Worm (Caenorhabditis elegans) whole organism, young adult: ENCODE data around the gene T13A10.1.

Source experiments
- B0019.2 ChIP-seq: fragments of 200-800 bp; sonication (Bioruptor generic); conservative IDR thresholded peaks from 2 replicates; pipeline ENCODE4 v1.3.6; 2022; ENCODE audit warnings: missing genetic modification reagents, missing genetic modification characterization, missing compliant biosample characterization
- C06A6.2 ChIP-seq: fragments of 200-800 bp; sonication (Bioruptor generic); conservative IDR thresholded peaks from 2 replicates; pipeline ENCODE4 v1.3.6; 2022; ENCODE audit warnings: missing genetic modification characterization, missing compliant biosample characterization
- F23B12.7 ChIP-seq: sonication (generic microtip); optimal IDR thresholded peaks from 2 replicates; lab custom pipeline; 2017; ENCODE audit warnings: missing genetic modification characterization, mild to moderate bottlenecking, missing compliant biosample characterization, antibody characterized with exemption, moderate library complexity; ENCODE audit not compliant: insufficient read depth
- F37B4.10 ChIP-seq: fragments of 200-800 bp; sonication (Bioruptor generic); IDR thresholded peaks from 2 replicates; pipeline ENCODE4 v1.3.6; 2022; ENCODE audit warnings: missing genetic modification characterization, missing compliant biosample characterization
- F52B5.7 ChIP-seq: sonication (generic microtip); optimal IDR thresholded peaks from 2 replicates; lab custom pipeline; 2016; ENCODE audit warnings: mild to moderate bottlenecking, missing genetic modification characterization, missing compliant biosample characterization
- F57A8.1 ChIP-seq: fragments of 200-800 bp; sonication (Bioruptor generic); optimal IDR thresholded peaks from 2 replicates; lab custom pipeline; 2018; ENCODE audit warnings: mild to moderate bottlenecking, missing genetic modification characterization, moderate library complexity, missing compliant biosample characterization
- F57C9.4 ChIP-seq: sonication (generic microtip); optimal IDR thresholded peaks from 2 replicates; lab custom pipeline; 2017; ENCODE audit warnings: mild to moderate bottlenecking, missing genetic modification characterization, missing compliant biosample characterization
- Y79H2A.3 ChIP-seq: fragments of 200-800 bp; sonication (Bioruptor generic); conservative IDR thresholded peaks from 2 replicates; pipeline ENCODE4 v1.3.6; 2022; ENCODE audit warnings: missing genetic modification reagents, missing genetic modification characterization, missing compliant biosample characterization
- akir-1 ChIP-seq: fragments of 200-800 bp; sonication (Bioruptor generic); optimal IDR thresholded peaks from 2 replicates; lab custom pipeline; 2018; ENCODE audit warnings: mild to moderate bottlenecking, missing genetic modification characterization, moderate library complexity, missing compliant biosample characterization
- ama-1 ChIP-seq, 3 experiments: fragments of 150-350 bp in 1 of 3; sonication (generic microtip) in 2 of 3; optimal IDR thresholded peaks; 2 replicates each; lab custom pipeline; 2014 to 2018; ENCODE audit warnings: missing biosample characterization in 2 of 3, missing genetic modification characterization in 2 of 3, missing genetic modification reagents in 2 of 3
- atf-7 ChIP-seq: sonication (generic microtip); optimal IDR thresholded peaks from 2 replicates; lab custom pipeline; 2017; ENCODE audit warnings: mild to moderate bottlenecking, missing genetic modification characterization, missing compliant biosample characterization
- attf-3 ChIP-seq: fragments of 200-800 bp; sonication (Bioruptor generic); conservative IDR thresholded peaks from 2 replicates; pipeline ENCODE4 v1.3.6; 2022; ENCODE audit warnings: missing genetic modification reagents, missing genetic modification characterization, missing compliant biosample characterization
- cebp-1 ChIP-seq, 2 experiments: fragments of 200-800 bp in 1 of 2; sonication (Bioruptor generic) in 1 of 2; sonication (generic microtip) in 1 of 2; IDR thresholded peaks in 1 of 2; optimal IDR thresholded peaks in 1 of 2; 2 replicates each; pipeline versions ENCODE4 v1.3.6 to Lab custom; 2017 to 2022; ENCODE audit warnings: missing compliant biosample characterization in 2 of 2, missing genetic modification characterization in 2 of 2, mild to moderate bottlenecking in 1 of 2, missing genetic modification reagents in 1 of 2, moderate library complexity in 1 of 2
- cebp-2 ChIP-seq: fragments of 200-800 bp; sonication (Bioruptor generic); IDR thresholded peaks from 2 replicates; pipeline ENCODE4 v1.3.6; 2022; ENCODE audit warnings: missing genetic modification characterization, missing compliant biosample characterization
- ceh-40 ChIP-seq: fragments of 200-800 bp; sonication (Bioruptor generic); IDR thresholded peaks from 2 replicates; pipeline ENCODE4 v1.3.6; 2022; ENCODE audit warnings: missing genetic modification characterization, missing compliant biosample characterization
- ceh-79 ChIP-seq: sonication (generic microtip); optimal IDR thresholded peaks from 2 replicates; lab custom pipeline; 2017; ENCODE audit warnings: mild to moderate bottlenecking, missing genetic modification characterization, missing compliant biosample characterization
- die-1 ChIP-seq: sonication (generic microtip); optimal IDR thresholded peaks from 2 replicates; lab custom pipeline; 2016; ENCODE audit warnings: missing genotype, mild to moderate bottlenecking, missing genetic modification characterization, missing compliant biosample characterization
- dpff-1 ChIP-seq: sonication (generic microtip); optimal IDR thresholded peaks from 2 replicates; lab custom pipeline; 2017; ENCODE audit warnings: mild to moderate bottlenecking, missing genetic modification characterization, missing compliant biosample characterization
- dpl-1 ChIP-seq: fragments of 150-350 bp; optimal IDR thresholded peaks from 2 replicates; lab custom pipeline; 2014; ENCODE audit warnings: missing biosample characterization, missing genetic modification reagents, missing genetic modification characterization
- ets-4 ChIP-seq: fragments of 200-800 bp; sonication (Bioruptor generic); optimal IDR thresholded peaks from 2 replicates; lab custom pipeline; 2018; ENCODE audit warnings: mild to moderate bottlenecking, missing genetic modification characterization, missing compliant biosample characterization
- hlh-26 ChIP-seq: fragments of 200-800 bp; sonication (Bioruptor generic); conservative IDR thresholded peaks from 2 replicates; pipeline ENCODE4 v1.3.6; 2022; ENCODE audit warnings: missing genetic modification reagents, missing genetic modification characterization, missing compliant biosample characterization
- hsf-1 ChIP-seq: fragments of 200-800 bp; sonication (Bioruptor generic); IDR thresholded peaks from 2 replicates; pipeline ENCODE4 v1.3.6; 2022; ENCODE audit warnings: missing genetic modification reagents, missing genetic modification characterization, missing compliant biosample characterization
- let-526 ChIP-seq: fragments of 200-800 bp; sonication (Bioruptor generic); IDR thresholded peaks from 2 replicates; pipeline ENCODE4 v1.3.6; 2022; ENCODE audit warnings: missing genetic modification reagents, missing genetic modification characterization, missing compliant biosample characterization
- lin-40 ChIP-seq: sonication (generic microtip); optimal IDR thresholded peaks from 2 replicates; lab custom pipeline; 2016; ENCODE audit warnings: missing genetic modification characterization, mild to moderate bottlenecking, missing compliant biosample characterization, missing genotype, missing genetic modification reagents
- lin-54 ChIP-seq: fragments of 200-800 bp; sonication (Bioruptor generic); optimal IDR thresholded peaks from 2 replicates; lab custom pipeline; 2018; ENCODE audit warnings: mild to moderate bottlenecking, missing genetic modification characterization, missing compliant biosample characterization
- lir-1 ChIP-seq: fragments of 200-800 bp; sonication (Bioruptor generic); conservative IDR thresholded peaks from 2 replicates; pipeline ENCODE4 v1.3.6; 2022; ENCODE audit warnings: missing genetic modification reagents, missing genetic modification characterization, missing compliant biosample characterization
- lsy-27 ChIP-seq: sonication (generic microtip); optimal IDR thresholded peaks from 2 replicates; lab custom pipeline; 2017; ENCODE audit warnings: missing genetic modification characterization, mild to moderate bottlenecking, missing compliant biosample characterization, antibody characterized with exemption, missing genotype, borderline replicate concordance; ENCODE audit not compliant: insufficient read depth
- madf-10 ChIP-seq: sonication (generic microtip); optimal IDR thresholded peaks from 2 replicates; lab custom pipeline; 2016; ENCODE audit warnings: mild to moderate bottlenecking, missing genetic modification characterization, missing compliant biosample characterization
- madf-3 ChIP-seq: fragments of 200-800 bp; sonication (Bioruptor generic); IDR thresholded peaks from 2 replicates; pipeline ENCODE4 v1.3.6; 2022; ENCODE audit warnings: missing genetic modification reagents, missing genetic modification characterization, missing compliant biosample characterization
- nhr-90 ChIP-seq: sonication (generic microtip); optimal IDR thresholded peaks from 2 replicates; lab custom pipeline; 2016; ENCODE audit warnings: missing genotype, mild to moderate bottlenecking, missing genetic modification characterization, missing compliant biosample characterization
- rcor-1 ChIP-seq: fragments of 200-800 bp; sonication (Bioruptor generic); IDR thresholded peaks from 2 replicates; pipeline ENCODE4 v1.3.6; 2022; ENCODE audit warnings: missing genetic modification reagents, missing genetic modification characterization, missing compliant biosample characterization
- sea-2 ChIP-seq: fragments of 200-800 bp; sonication (Bioruptor generic); IDR thresholded peaks from 2 replicates; pipeline ENCODE4 v1.3.6; 2022; ENCODE audit warnings: missing genetic modification characterization, missing compliant biosample characterization
- snpc-3.4 ChIP-seq: sonication (generic microtip); optimal IDR thresholded peaks from 2 replicates; lab custom pipeline; 2017; ENCODE audit warnings: missing genetic modification characterization, mild to moderate bottlenecking, missing compliant biosample characterization, antibody characterized with exemption, moderate library complexity, missing genotype, missing genetic modification reagents
- tbx-9 ChIP-seq: sonication (generic microtip); optimal IDR thresholded peaks from 2 replicates; lab custom pipeline; 2016; ENCODE audit warnings: borderline replicate concordance, missing genetic modification characterization, inconsistent platforms, missing compliant biosample characterization
- ztf-22 ChIP-seq: fragments of 200-800 bp; sonication (Bioruptor generic); optimal IDR thresholded peaks from 2 replicates; lab custom pipeline; 2018; ENCODE audit warnings: mild to moderate bottlenecking, missing genetic modification characterization, moderate library complexity, missing compliant biosample characterization
- ztf-26 ChIP-seq: sonication (generic microtip); optimal IDR thresholded peaks from 2 replicates; lab custom pipeline; 2017; ENCODE audit warnings: missing genetic modification characterization, missing compliant biosample characterization
- ztf-28 ChIP-seq: fragments of 200-800 bp; sonication (Bioruptor generic); IDR thresholded peaks from 2 replicates; pipeline ENCODE4 v1.3.6; 2022; ENCODE audit warnings: missing genetic modification reagents, missing genetic modification characterization, missing compliant biosample characterization

Gene T13A10.1

DNA sequence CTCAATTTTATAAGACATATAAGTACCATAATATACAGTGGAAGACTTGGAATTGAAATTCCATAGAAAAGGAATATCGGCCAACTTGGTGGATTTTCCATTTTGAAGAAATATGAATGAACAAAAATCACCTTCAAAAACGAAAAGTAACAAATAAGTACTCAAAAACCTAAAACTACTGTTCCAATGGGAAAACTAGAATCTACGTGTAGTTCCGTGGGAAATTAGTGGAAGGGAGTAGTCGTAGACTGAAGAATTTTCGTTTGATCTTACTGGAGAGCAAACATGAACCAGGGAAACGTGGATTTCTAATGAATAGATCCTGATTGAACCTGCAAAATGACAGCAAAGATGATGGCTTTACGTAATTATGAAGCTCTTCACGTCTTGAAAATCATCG, 4.0 kb upstream of the T13A10.1 start, which contains the start of gene srv-31:
srv-31 (minus strand) TSS at position 101 of the 400 bp plus-strand sequence.
- TF ChIP-seq cebp-1 (GFP tag; IDR thresholded peaks at IDR 0.05; lab: Robert Waterston, UW), result no peak
- TF ChIP-seq cebp-1 (tag; optimal IDR thresholded peaks at IDR 0.05; lab: Kevin White, UChicago), result no peak
- no peak for TF ChIP-seq ama-1 (optimal IDR thresholded peaks at IDR 0.05; lab: Kevin White, UChicago)
- TF ChIP-seq ama-1 (GFP tag; optimal IDR thresholded peaks at IDR 0.05; lab: Kevin White, UChicago), result no peak
- no peak for TF ChIP-seq lin-54
- no peak for TF ChIP-seq tbx-9 (tag; lab: Kevin White, UChicago)
- TF ChIP-seq sea-2 (GFP tag; lab: Robert Waterston, UW), result no peak
- no peak for TF ChIP-seq nhr-90
- TF ChIP-seq lsy-27 (tag; lab: Kevin White, UChicago), result no peak
- TF ChIP-seq F37B4.10 (GFP tag; lab: Robert Waterston, UW), result no peak
- TF ChIP-seq ztf-28 (GFP tag; lab: Robert Waterston, UW), result no peak
- TF ChIP-seq snpc-3.4, result no peak
- TF ChIP-seq lir-1, result no peak
- TF ChIP-seq atf-7, result no peak
- no peak for TF ChIP-seq lin-40 (tag; lab: Kevin White, UChicago)
- TF ChIP-seq die-1 (tag; lab: Kevin White, UChicago), result no peak
- TF ChIP-seq dpff-1, result no peak
- TF ChIP-seq dpl-1 (GFP tag; lab: Kevin White, UChicago), result no peak
- TF ChIP-seq F52B5.7 (tag; lab: Kevin White, UChicago), result no peak
- TF ChIP-seq, all 124 proteins: peak for 0

DNA sequence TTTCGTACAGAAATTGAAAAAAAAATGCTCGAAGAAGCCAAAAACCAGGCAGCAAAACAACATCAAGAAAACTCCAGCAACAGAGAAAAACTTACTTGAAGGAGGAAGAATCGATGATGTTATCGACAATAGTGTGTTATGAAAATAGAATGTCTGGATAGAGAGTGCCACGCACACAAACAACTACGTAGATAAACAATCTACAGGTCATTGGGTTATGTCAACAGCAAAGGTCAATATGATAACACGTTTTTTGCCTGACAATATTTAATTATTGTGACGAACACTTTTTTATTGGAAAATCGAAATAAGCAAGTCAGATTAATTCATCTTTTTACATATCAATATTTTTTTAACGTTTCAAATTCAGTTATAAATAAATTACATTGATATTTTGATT, 3.5 kb downstream of the T13A10.1 start, which contains the start of gene sams-5:
sams-5 (minus strand) TSS at position 131 of the 400 bp plus-strand sequence.
- TF ChIP-seq lir-1 (no peak), ceh-40 (no peak), madf-10 (tag; lab: Kevin White, UChicago) (no peak)

DNA sequence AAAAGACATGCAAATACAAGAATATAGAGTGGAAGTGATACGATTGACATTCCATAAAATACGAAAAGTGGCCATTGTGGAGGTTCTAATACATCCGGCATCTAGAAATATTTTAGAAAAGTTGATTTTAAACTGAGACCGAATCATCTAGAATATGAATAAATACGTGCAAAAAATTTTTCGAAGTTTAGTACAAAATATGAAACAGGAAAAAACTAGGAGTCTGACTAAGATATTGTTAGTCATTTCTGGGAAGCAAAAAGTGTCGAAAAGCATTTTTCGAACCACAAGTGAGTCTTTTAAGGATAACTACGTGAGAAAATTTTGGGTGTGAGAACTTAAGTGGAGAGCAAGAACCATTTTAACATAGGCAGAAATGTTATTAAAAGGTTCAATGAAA, 6.3 kb downstream of the T13A10.1 start, which contains the start of gene srv-32:
srv-32 (minus strand) TSS at position 101 of the 400 bp plus-strand sequence.
- TF ChIP-seq ceh-79, result no peak
- no peak for TF ChIP-seq rcor-1
- no peak for TF ChIP-seq let-526
- no peak for TF ChIP-seq akir-1

DNA sequence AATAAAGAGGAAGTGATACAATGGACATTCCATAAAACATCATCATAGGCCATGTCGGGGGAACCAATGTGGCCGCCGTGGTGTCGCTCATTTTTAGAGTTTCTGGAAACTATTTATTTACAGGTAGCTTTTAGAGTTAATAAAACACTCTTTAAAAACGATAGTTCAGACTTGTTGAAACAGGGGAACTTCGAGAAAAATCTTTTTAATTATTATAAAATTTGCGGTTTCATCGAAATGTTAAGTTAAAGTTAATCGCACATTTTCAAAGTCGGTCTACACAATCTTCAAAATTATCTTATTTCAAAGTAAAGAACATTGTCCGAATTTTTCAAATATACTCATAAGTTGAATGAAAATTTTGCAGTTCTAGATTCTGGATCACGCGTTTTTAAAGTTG, 8.4 kb downstream of the T13A10.1 start, which contains the start of gene ops-1:
ops-1 (minus strand) TSS at position 101 of the 400 bp plus-strand sequence.
- TF ChIP-seq cebp-2 (GFP tag; lab: Robert Waterston, UW) (no peak), hsf-1 (GFP tag; lab: Robert Waterston, UW) (no peak), ets-4 (GFP tag; lab: Kevin White, UChicago) (no peak), cebp-1 (GFP tag; IDR thresholded peaks at IDR 0.05; lab: Robert Waterston, UW) (no peak), cebp-1 (tag; optimal IDR thresholded peaks at IDR 0.05; lab: Kevin White, UChicago) (no peak), ama-1 (optimal IDR thresholded peaks at IDR 0.05; lab: Kevin White, UChicago) (no peak), ama-1 (GFP tag; optimal IDR thresholded peaks at IDR 0.05; lab: Kevin White, UChicago) (no peak)

DNA sequence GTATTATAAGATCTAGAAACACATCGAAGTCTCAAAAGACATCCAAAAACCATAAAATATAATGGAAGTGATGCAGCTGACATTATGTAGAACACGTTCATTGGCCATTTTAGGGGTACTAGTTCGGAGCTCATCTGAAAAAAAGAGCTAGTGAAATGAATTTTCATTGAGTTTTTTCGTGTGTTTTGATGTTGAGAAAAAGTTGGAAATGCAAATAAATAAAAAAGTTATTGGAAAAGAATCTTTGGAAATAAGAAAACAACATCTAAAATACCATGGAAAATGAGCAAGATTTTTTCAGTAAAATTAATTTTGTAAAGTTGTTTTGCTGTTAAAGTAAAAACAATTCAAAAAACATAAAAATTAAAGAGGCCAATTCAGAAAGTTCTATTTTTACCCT, 14.9 kb downstream of the T13A10.1 start, which contains the start of gene srv-24:
srv-24 (minus strand) TSS at position 101 of the 400 bp plus-strand sequence.
- no peak for TF ChIP-seq madf-3 (GFP tag; lab: Robert Waterston, UW)
- TF ChIP-seq Y79H2A.3 (GFP tag; lab: Robert Waterston, UW), result no peak
- TF ChIP-seq ztf-22 (GFP tag; lab: Kevin White, UChicago), result no peak
- TF ChIP-seq akir-1, result no peak
- no peak for TF ChIP-seq B0019.2
- TF ChIP-seq ztf-26 (tag; lab: Kevin White, UChicago), result no peak
- no peak for TF ChIP-seq attf-3 (GFP tag; lab: Robert Waterston, UW)
- TF ChIP-seq F57C9.4 (tag; lab: Kevin White, UChicago), result no peak
- no peak for TF ChIP-seq F57A8.1 (GFP tag; lab: Kevin White, UChicago)
- no peak for TF ChIP-seq snpc-3.4
- TF ChIP-seq C06A6.2 (GFP tag; lab: Robert Waterston, UW), result no peak
- TF ChIP-seq hlh-26, result no peak
- no peak for TF ChIP-seq F23B12.7
- TF ChIP-seq, all 124 proteins: peak for 0
